Fruit fly (Drosophila melanogaster): ENCODE results near the gene Pits.

Pits gene

dm6 chrX:12567663-12568062, 15.3 kb downstream of the Pits start:
- TF ChIP-seq CG34367 (tag; optimal IDR thresholded peaks at IDR 0.05) (peak; percentile 57), CG9948 (tag; optimal IDR thresholded peaks at IDR 0.05) (peak; percentile 66), CG8301 (tag; optimal IDR thresholded peaks at IDR 0.05) (peak; percentile 66), CG12605 (GFP tag; IDR thresholded peaks at IDR 0.05) (peak; percentile 80), CG17806 (tag; optimal IDR thresholded peaks at IDR 0.05) (peak; percentile 71), CG13204 (GFP tag; optimal IDR thresholded peaks at IDR 0.05) (peak; percentile 20), Pif1B (GFP tag; optimal IDR thresholded peaks at IDR 0.05) (peak; percentile 65), CG14655 (GFP tag; optimal IDR thresholded peaks at IDR 0.05) (peak; percentile 72), CG15710 (tag; optimal IDR thresholded peaks at IDR 0.05) (peak; percentile 71), Pif1A (GFP tag; optimal IDR thresholded peaks at IDR 0.05) (peak; percentile 57), EcR (GFP tag; optimal IDR thresholded peaks at IDR 0.05) (no peak), CG8159 (tag; optimal IDR thresholded peaks at IDR 0.05) (peak; percentile 79), CG32121 (GFP tag; IDR thresholded peaks at IDR 0.05) (peak; percentile 86), Ets98B (GFP tag; IDR thresholded peaks at IDR 0.05) (peak; percentile 71), Snoo (tag; optimal IDR thresholded peaks at IDR 0.05) (peak; percentile 53), D1 (tag; optimal IDR thresholded peaks at IDR 0.05) (no peak), rn (GFP tag; IDR thresholded peaks at IDR 0.05) (no peak), gl (tag; optimal IDR thresholded peaks at IDR 0.05) (no peak), CG10348 (GFP tag; IDR thresholded peaks at IDR 0.05) (0 out of 2 replicates have a peak, but pooled peaks have one; percentile 35), fd96Ca (GFP tag; IDR thresholded peaks at IDR 0.05) (peak; percentile 50; the same call in 2 of the 3 replicates), CG4496 (GFP tag; IDR thresholded peaks at IDR 0.05) (peak; percentile 80)

DNA sequence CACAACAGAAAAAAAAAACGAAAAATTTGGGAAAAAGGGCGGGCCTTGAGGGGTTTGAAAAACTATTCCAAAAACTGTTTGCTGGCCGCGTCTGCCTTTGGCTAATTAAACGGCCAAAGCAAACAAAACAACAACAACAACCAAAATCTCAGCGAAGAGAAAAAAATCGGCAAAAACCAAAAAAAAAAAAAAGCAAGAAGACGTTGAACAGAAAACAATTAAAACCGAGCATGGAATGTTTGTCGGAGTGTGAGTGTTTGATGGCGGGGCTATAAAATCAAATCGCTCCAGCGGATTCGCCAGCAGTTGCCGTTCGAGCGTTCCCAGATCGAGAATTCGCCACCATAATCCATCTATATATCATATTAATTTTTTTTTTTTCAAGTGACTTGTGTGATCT, 30.2 kb downstream of the Pits start, which contains the start of gene Cpr11B:
Gene Cpr11B, plus strand, starts transcription at position 301 of the 400 bp plus-strand sequence.
- no peak for TF ChIP-seq Pif1A (GFP tag; optimal IDR thresholded peaks at IDR 0.05)
- TF ChIP-seq CG34367 (tag; optimal IDR thresholded peaks at IDR 0.05) = no peak
- no peak for TF ChIP-seq CG4496 (GFP tag; IDR thresholded peaks at IDR 0.05)
- no peak for TF ChIP-seq CG32121 (GFP tag; IDR thresholded peaks at IDR 0.05)
- TF ChIP-seq rn (GFP tag; IDR thresholded peaks at IDR 0.05) = no peak
- no peak for TF ChIP-seq CG8159 (tag; optimal IDR thresholded peaks at IDR 0.05)
- no peak for TF ChIP-seq CG12605 (GFP tag; IDR thresholded peaks at IDR 0.05)
- no peak for TF ChIP-seq CG9948 (tag; optimal IDR thresholded peaks at IDR 0.05)
- TF ChIP-seq EcR (GFP tag; optimal IDR thresholded peaks at IDR 0.05) = no peak
- TF ChIP-seq Ets98B (GFP tag; IDR thresholded peaks at IDR 0.05) = no peak
- no peak for TF ChIP-seq CG13204 (GFP tag; optimal IDR thresholded peaks at IDR 0.05)
- TF ChIP-seq Snoo (tag; optimal IDR thresholded peaks at IDR 0.05) = no peak
- TF ChIP-seq CG10348 (GFP tag; IDR thresholded peaks at IDR 0.05) = no peak
- TF ChIP-seq CG17806 (tag; optimal IDR thresholded peaks at IDR 0.05) = no peak
- no peak for TF ChIP-seq fd96Ca (GFP tag; IDR thresholded peaks at IDR 0.05)
- no peak for TF ChIP-seq CG14655 (GFP tag; optimal IDR thresholded peaks at IDR 0.05)
- TF ChIP-seq CG8301 (tag; optimal IDR thresholded peaks at IDR 0.05) = no peak

DNA sequence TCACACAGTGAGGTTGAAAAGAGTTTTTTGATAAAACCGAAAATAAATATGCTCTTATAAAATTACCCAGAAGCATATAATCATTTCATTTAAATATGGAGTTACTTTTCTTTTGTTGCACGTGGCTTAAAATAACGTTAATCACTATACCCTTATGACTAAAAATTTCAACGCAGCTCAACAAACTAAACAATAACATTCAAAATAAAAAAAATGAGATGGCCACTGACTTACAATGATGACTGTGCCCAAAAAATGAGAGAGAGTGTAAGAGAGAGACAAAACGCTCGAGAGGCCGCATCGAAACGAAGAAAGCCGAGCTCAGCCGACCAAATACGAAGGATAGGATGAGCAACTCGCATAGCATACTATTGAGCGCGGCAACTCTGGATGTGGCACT, 35.3 kb downstream of the Pits start:
- TF ChIP-seq Snoo (tag; optimal IDR thresholded peaks at IDR 0.05) (no peak), CG34367 (tag; optimal IDR thresholded peaks at IDR 0.05) (no peak), CG17806 (tag; optimal IDR thresholded peaks at IDR 0.05) (peak; percentile 9), gl (tag; optimal IDR thresholded peaks at IDR 0.05) (no peak), CG9948 (tag; optimal IDR thresholded peaks at IDR 0.05) (no peak), CG8159 (tag; optimal IDR thresholded peaks at IDR 0.05) (peak; percentile 18), CG15710 (tag; optimal IDR thresholded peaks at IDR 0.05) (peak; percentile 20), rn (GFP tag; IDR thresholded peaks at IDR 0.05) (no peak), Pif1B (GFP tag; optimal IDR thresholded peaks at IDR 0.05) (no peak), EcR (GFP tag; optimal IDR thresholded peaks at IDR 0.05) (no peak), CG14655 (GFP tag; optimal IDR thresholded peaks at IDR 0.05) (no peak), CG8301 (tag; optimal IDR thresholded peaks at IDR 0.05) (no peak), CG12605 (GFP tag; IDR thresholded peaks at IDR 0.05) (no peak), Ets98B (GFP tag; IDR thresholded peaks at IDR 0.05) (no peak), CG32121 (GFP tag; IDR thresholded peaks at IDR 0.05) (no peak), fd96Ca (GFP tag; IDR thresholded peaks at IDR 0.05) (no peak), CG13204 (GFP tag; optimal IDR thresholded peaks at IDR 0.05) (no peak)

- TF ChIP-seq fd96Ca (GFP tag; IDR thresholded peaks at IDR 0.05) (no peak), CG8159 (tag; optimal IDR thresholded peaks at IDR 0.05) (peak; percentile 54), gl (tag; optimal IDR thresholded peaks at IDR 0.05) (no peak), CG15710 (tag; optimal IDR thresholded peaks at IDR 0.05) (no peak)
Measured at dm6 chrX:12546857-12547606, 36.0 kb downstream of the Pits start.

DNA sequence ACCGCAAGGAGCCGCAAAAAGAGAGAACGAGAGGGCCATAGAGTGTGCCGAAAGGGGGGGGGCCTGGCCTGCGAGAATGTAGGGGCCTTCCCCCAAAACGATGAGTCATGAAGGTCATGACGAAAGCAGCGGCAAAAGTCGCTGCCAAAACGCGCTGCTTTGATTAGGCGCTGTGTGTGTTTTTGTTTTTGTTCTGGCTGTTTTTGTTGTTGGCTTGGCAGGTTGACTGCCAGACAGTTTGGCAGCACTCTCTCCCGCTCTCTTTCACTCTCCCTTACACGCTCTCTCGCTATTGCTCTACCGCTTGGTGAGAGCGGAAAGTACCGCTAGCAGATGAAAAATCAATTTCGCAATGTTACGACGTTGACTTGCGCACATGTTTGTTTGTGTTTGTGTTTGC, 36.9 kb downstream of the Pits start:
- TF ChIP-seq CG4496 (GFP tag; IDR thresholded peaks at IDR 0.05) = no peak
- TF ChIP-seq CG13204 (GFP tag; optimal IDR thresholded peaks at IDR 0.05) = no peak
- TF ChIP-seq CG14655 (GFP tag; optimal IDR thresholded peaks at IDR 0.05) = no peak
- no peak for TF ChIP-seq CG32121 (GFP tag; IDR thresholded peaks at IDR 0.05)
- TF ChIP-seq CG15710 (tag; optimal IDR thresholded peaks at IDR 0.05) = no peak
- TF ChIP-seq CG17806 (tag; optimal IDR thresholded peaks at IDR 0.05) = no peak
- no peak for TF ChIP-seq Pif1B (GFP tag; optimal IDR thresholded peaks at IDR 0.05)
- TF ChIP-seq CG8301 (tag; optimal IDR thresholded peaks at IDR 0.05) = no peak

dm6 chrX:12540770-12541169, 42.2 kb downstream of the Pits start:
- TF ChIP-seq EcR (GFP tag; optimal IDR thresholded peaks at IDR 0.05) (no peak), CG4496 (GFP tag; IDR thresholded peaks at IDR 0.05) (no peak), CG32121 (GFP tag; IDR thresholded peaks at IDR 0.05) (no peak), Ets98B (GFP tag; IDR thresholded peaks at IDR 0.05) (no peak), Pif1B (GFP tag; optimal IDR thresholded peaks at IDR 0.05) (no peak), fd96Ca (GFP tag; IDR thresholded peaks at IDR 0.05) (no peak), CG14655 (GFP tag; optimal IDR thresholded peaks at IDR 0.05) (no peak), Pif1A (GFP tag; optimal IDR thresholded peaks at IDR 0.05) (no peak), CG12605 (GFP tag; IDR thresholded peaks at IDR 0.05) (no peak), CG9948 (tag; optimal IDR thresholded peaks at IDR 0.05) (no peak), D1 (tag; optimal IDR thresholded peaks at IDR 0.05) (no peak), rn (GFP tag; IDR thresholded peaks at IDR 0.05) (no peak), CG10348 (GFP tag; IDR thresholded peaks at IDR 0.05) (no peak), CG8159 (tag; optimal IDR thresholded peaks at IDR 0.05) (no peak), CG8301 (tag; optimal IDR thresholded peaks at IDR 0.05) (no peak)
